Worm (Caenorhabditis elegans) whole organism, L4 larva: ENCODE data around the gene nhr-42.

Experiments used
- Y48G9A.11 ChIP-seq: fragments of 200-800 bp; sonication (Bioruptor generic); IDR thresholded peaks from 2 replicates; pipeline ENCODE4 v1.3.6; 2022; ENCODE audit warnings: missing genetic modification reagents, missing genetic modification characterization, missing compliant biosample characterization
- hlh-30 ChIP-seq: sonication (generic microtip); optimal IDR thresholded peaks from 2 replicates; lab custom pipeline; 2017; ENCODE audit warnings: antibody characterized with exemption, mild to moderate bottlenecking, missing genetic modification characterization, missing compliant biosample characterization; ENCODE audit not compliant: insufficient read depth
- lin-39 ChIP-seq: fragments of 150-350 bp; optimal IDR thresholded peaks from 2 replicates; lab custom pipeline; 2014; ENCODE audit warnings: missing biosample characterization, missing genetic modification reagents, missing genetic modification characterization
- lsy-2 ChIP-seq, 2 experiments: fragments of 150-350 bp in 1 of 2; sonication (generic microtip) in 1 of 2; optimal IDR thresholded peaks; 2 replicates each; lab custom pipeline; 2014 to 2017; ENCODE audit warnings: missing biosample characterization in 2 of 2, missing genetic modification characterization in 2 of 2
- madf-5 ChIP-seq, 2 experiments: fragments of 200-800 bp; sonication (Bioruptor generic); IDR thresholded peaks; 2 replicates each; pipeline ENCODE4 v1.3.6; 2022; ENCODE audit warnings: missing compliant biosample characterization in 2 of 2, missing genetic modification characterization in 2 of 2
- mdl-1 ChIP-seq, 2 experiments: fragments of 150-350 bp in 1 of 2; sonication (generic microtip) in 1 of 2; optimal IDR thresholded peaks; 2 replicates each; lab custom pipeline; 2014 to 2017; ENCODE audit warnings: missing biosample characterization in 2 of 2, missing genetic modification characterization in 2 of 2
- nhr-11 ChIP-seq: fragments of 150-350 bp; optimal IDR thresholded peaks from 2 replicates; lab custom pipeline; 2014; ENCODE audit warnings: missing biosample characterization, missing genetic modification characterization
- nhr-42 ChIP-seq: fragments of 200-800 bp; sonication (Bioruptor generic); IDR thresholded peaks from 2 replicates; pipeline ENCODE4 v1.3.6; 2022; ENCODE audit warnings: missing genetic modification characterization, missing compliant biosample characterization
- nhr-48 ChIP-seq: sonication (generic microtip); optimal IDR thresholded peaks from 2 replicates; lab custom pipeline; 2016; ENCODE audit warnings: mild to moderate bottlenecking, missing genetic modification characterization, missing compliant biosample characterization
- nhr-6 ChIP-seq: fragments of 150-350 bp; optimal IDR thresholded peaks from 2 replicates; lab custom pipeline; 2014; ENCODE audit warnings: missing biosample characterization, missing genetic modification characterization
- nhr-77 ChIP-seq: fragments of 150-350 bp; optimal IDR thresholded peaks from 2 replicates; lab custom pipeline; 2014; ENCODE audit warnings: missing biosample characterization, missing genetic modification characterization
- zag-1 ChIP-seq: fragments of 150-350 bp; optimal IDR thresholded peaks from 2 replicates; lab custom pipeline; 2014; ENCODE audit warnings: missing biosample characterization, missing genetic modification characterization
- zip-11 ChIP-seq: fragments of 200-800 bp; sonication (Bioruptor generic); IDR thresholded peaks from 2 replicates; pipeline ENCODE4 v1.3.6; 2022; ENCODE audit warnings: missing genetic modification characterization, missing compliant biosample characterization

DNA sequence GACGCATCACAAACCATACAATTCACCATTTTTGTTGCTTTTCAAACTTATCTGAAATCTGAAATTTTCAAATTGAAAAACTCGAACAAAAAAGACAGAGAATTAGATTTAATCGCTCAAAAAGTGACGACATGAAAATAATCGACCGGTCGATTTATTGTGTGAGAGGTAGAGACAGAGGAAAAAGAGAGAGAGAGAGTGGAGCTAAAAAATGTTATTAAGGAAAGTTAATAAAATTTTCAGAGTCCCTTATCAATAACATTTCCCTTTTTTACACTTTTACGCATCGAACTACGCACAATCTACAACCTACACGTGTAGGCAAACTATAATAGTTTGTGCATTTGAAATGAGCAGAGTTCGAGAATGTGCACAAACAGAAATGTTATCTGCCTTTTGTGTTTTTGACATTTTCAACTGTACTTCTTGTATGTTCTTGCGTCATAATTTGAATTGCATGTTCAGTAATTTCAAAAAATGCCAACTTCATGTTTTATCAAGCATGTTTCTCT, 1.5 kb upstream of the nhr-42 start, which contains the start of gene nhr-107:
- TF ChIP-seq madf-5 (GFP tag; IDR thresholded peaks at IDR 0.05; lab: Robert Waterston, UW) (no peak), zag-1 (tag; lab: Kevin White, UChicago) (no peak), mdl-1 (tag; optimal IDR thresholded peaks at IDR 0.05; lab: Kevin White, UChicago) (no peak), Y48G9A.11 (GFP tag; lab: Robert Waterston, UW) (no peak), lin-39 (tag; lab: Kevin White, UChicago) (no peak), lsy-2 (tag; optimal IDR thresholded peaks at IDR 0.05; lab: Kevin White, UChicago) (peak in 1 of 2 experiments; percentile 19), hlh-30 (tag; lab: Kevin White, UChicago) (no peak), zip-11 (no peak), nhr-11 (tag; lab: Kevin White, UChicago) (no peak), nhr-77 (tag; lab: Kevin White, UChicago) (no peak), nhr-42 (GFP tag; lab: Robert Waterston, UW) (no peak), nhr-6 (tag; lab: Kevin White, UChicago) (no peak), nhr-48 (tag; lab: Kevin White, UChicago) (no peak)
